Worm (Caenorhabditis elegans) whole organism, early embryonic: ENCODE results near the gene nrx-1.

Experiments
- ama-1 ChIP-seq: fragments of 150-350 bp; optimal IDR thresholded peaks from 2 replicates; lab custom pipeline; 2014
- pes-1 ChIP-seq: fragments of 200-800 bp; sonication (Bioruptor generic); IDR thresholded peaks from 2 replicates; pipeline ENCODE4 v1.3.6; 2022; ENCODE audit warnings: missing genetic modification reagents, missing genetic modification characterization, missing compliant biosample characterization
- sea-1 ChIP-seq: fragments of 200-800 bp; sonication (Bioruptor generic); conservative IDR thresholded peaks from 2 replicates; pipeline ENCODE4 v1.3.6; 2022; ENCODE audit warnings: missing genetic modification characterization, missing compliant biosample characterization
- tbx-11 ChIP-seq: fragments of 200-800 bp; sonication (Bioruptor generic); IDR thresholded peaks from 2 replicates; pipeline ENCODE4 v1.3.6; 2022; ENCODE audit warnings: missing genetic modification characterization, missing compliant biosample characterization
- tra-4 ChIP-seq: sonication (generic microtip); optimal IDR thresholded peaks from 2 replicates; lab custom pipeline; 2017; ENCODE audit warnings: missing genetic modification characterization, missing compliant biosample characterization

DNA sequence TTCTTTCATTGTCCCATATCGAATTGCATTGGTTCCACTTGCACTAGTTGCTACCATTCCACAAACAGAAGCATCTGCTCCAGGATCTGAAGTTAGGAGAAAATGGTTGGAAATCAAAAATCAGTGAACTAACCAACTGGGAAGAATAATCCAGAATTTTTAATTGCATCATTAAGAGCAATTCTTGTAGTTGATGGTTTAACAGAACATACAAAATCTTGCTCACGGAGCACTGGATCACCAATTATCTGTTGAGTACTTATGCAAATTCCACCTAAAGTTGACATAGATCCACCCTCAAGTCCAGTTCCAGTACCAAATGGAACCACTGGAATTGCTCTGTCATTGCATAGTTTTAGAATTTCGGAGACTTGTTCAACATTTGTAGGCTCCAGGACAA is 65.0 kb downstream of the nrx-1 start:
- TF ChIP-seq tbx-11 (no peak), tra-4 (tag; lab: Kevin White, UChicago) (no peak), ama-1 (lab: Kevin White, UChicago) (no peak), sea-1 (GFP tag; lab: Robert Waterston, UW) (no peak), pes-1 (no peak)
